Fruit fly (Drosophila melanogaster): ENCODE results near the gene Dic61B.

- TF ChIP-seq CTCF (optimal IDR thresholded peaks at IDR 0.05) (no peak), CG8478 (optimal IDR thresholded peaks at IDR 0.05) (no peak)
Measured at dm6 chr3L:130798-131150, 21.6 kb downstream of the Dic61B start.
